Worm (Caenorhabditis elegans): ENCODE results near the gene nhr-107.

DNA sequence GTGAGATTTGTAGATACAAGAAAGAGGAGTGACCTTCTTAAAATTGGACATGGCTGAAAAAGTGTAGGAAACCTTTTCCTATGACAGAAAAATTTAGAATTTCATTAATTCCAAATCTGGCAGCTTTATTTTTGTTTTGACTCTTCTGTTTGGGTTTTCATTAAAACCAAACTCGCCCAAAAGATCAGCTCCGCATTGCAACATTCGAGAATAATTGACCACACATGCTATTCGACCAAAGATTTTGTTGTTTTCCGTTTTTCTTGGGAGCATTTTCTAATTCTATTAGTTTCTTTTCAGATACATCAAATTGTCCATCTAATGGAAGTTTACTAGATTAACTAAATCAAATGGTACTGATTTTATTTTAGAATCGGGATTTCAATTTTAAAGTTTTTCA, 40.7 kb downstream of the nhr-107 start, which contains the start of gene mec-1:
- TF ChIP-seq ztf-29 (GFP tag; IDR thresholded peaks at IDR 0.05) (no peak), ztf-23 (GFP tag; IDR thresholded peaks at IDR 0.05) (no peak), med-1 (GFP tag; optimal IDR thresholded peaks at IDR 0.05; ENCODE audit: insufficient read depth) (no peak), tab-1 (GFP tag; IDR thresholded peaks at IDR 0.05) (no peak), flt-1 (GFP tag; IDR thresholded peaks at IDR 0.05) (no peak), klf-2 (GFP tag; conservative IDR thresholded peaks at IDR 0.05) (no peak), cog-1 (tag; optimal IDR thresholded peaks at IDR 0.05) (no peak), ref-1 (GFP tag; conservative IDR thresholded peaks at IDR 0.05) (no peak)
